Worm (Caenorhabditis elegans) whole organism, L4 larva: ENCODE data around the gene msp-53.
A peak's percentile ranks its signal among the peaks of the same experiment; 100 is the strongest.

Experiments
- F37D6.2 ChIP-seq: sonication (generic microtip); optimal IDR thresholded peaks from 2 replicates; lab custom pipeline; 2016; ENCODE audit warnings: mild to moderate bottlenecking, missing genetic modification characterization, missing compliant biosample characterization
- F44E2.7 ChIP-seq: fragments of 200-800 bp; sonication (Bioruptor generic); IDR thresholded peaks from 2 replicates; pipeline ENCODE4 v2.1.2; 2022; ENCODE audit warnings: missing genetic modification characterization, missing compliant biosample characterization
- R02D3.7 ChIP-seq: fragments of 150-350 bp; sonication (generic microtip); optimal IDR thresholded peaks from 3 replicates; lab custom pipeline; 2014; ENCODE audit warnings: missing biosample characterization, missing genetic modification characterization
- T20F7.1 ChIP-seq: fragments of 200-800 bp; sonication (Bioruptor generic); optimal IDR thresholded peaks from 2 replicates; lab custom pipeline; 2018; ENCODE audit warnings: mild to moderate bottlenecking, missing genetic modification characterization, missing compliant biosample characterization
- T26A8.4 ChIP-seq: fragments of 200-800 bp; sonication (Bioruptor generic); IDR thresholded peaks from 2 replicates; pipeline ENCODE4 v1.3.6; 2022; ENCODE audit warnings: missing genetic modification characterization, missing compliant biosample characterization
- Y105C5A.15 ChIP-seq: fragments of 200-800 bp; sonication (Bioruptor generic); IDR thresholded peaks from 2 replicates; pipeline ENCODE4 v1.3.6; 2022; ENCODE audit warnings: missing genetic modification characterization, missing compliant biosample characterization
- Y48G9A.11 ChIP-seq: fragments of 200-800 bp; sonication (Bioruptor generic); IDR thresholded peaks from 2 replicates; pipeline ENCODE4 v1.3.6; 2022; ENCODE audit warnings: missing genetic modification reagents, missing genetic modification characterization, missing compliant biosample characterization
- Y5F2A.4 ChIP-seq: fragments of 200-800 bp; sonication (Bioruptor generic); optimal IDR thresholded peaks from 2 replicates; lab custom pipeline; 2018; ENCODE audit warnings: mild to moderate bottlenecking, missing genetic modification characterization, missing compliant biosample characterization
- Y75B8A.6 ChIP-seq: fragments of 200-800 bp; sonication (Bioruptor generic); IDR thresholded peaks from 2 replicates; pipeline ENCODE4 v1.3.6; 2022; ENCODE audit warnings: missing genetic modification reagents, missing genetic modification characterization, missing compliant biosample characterization
- ZK337.2 ChIP-seq: fragments of 200-800 bp; sonication (Bioruptor generic); IDR thresholded peaks from 2 replicates; pipeline ENCODE4 v1.3.6; 2022; ENCODE audit warnings: missing genetic modification reagents, missing genetic modification characterization, missing compliant biosample characterization
- aly-2 ChIP-seq: sonication (generic microtip); optimal IDR thresholded peaks from 2 replicates; lab custom pipeline; 2018; ENCODE audit warnings: missing biosample characterization, missing genetic modification characterization
- ceh-28 ChIP-seq: fragments of 150-350 bp; optimal IDR thresholded peaks from 2 replicates; lab custom pipeline; 2014; ENCODE audit warnings: missing biosample characterization, missing genetic modification reagents, missing genetic modification characterization
- ceh-62 ChIP-seq: sonication (generic microtip); optimal IDR thresholded peaks from 2 replicates; lab custom pipeline; 2017; ENCODE audit warnings: missing biosample characterization, missing genetic modification characterization
- ces-1 ChIP-seq: fragments of 150-350 bp; sonication (generic microtip); optimal IDR thresholded peaks from 4 replicates; lab custom pipeline; 2014; ENCODE audit warnings: missing biosample characterization, missing genetic modification reagents, missing genetic modification characterization
- cey-2 ChIP-seq: sonication (generic microtip); optimal IDR thresholded peaks from 3 replicates; lab custom pipeline; 2017; ENCODE audit warnings: missing genetic modification characterization, mild to moderate bottlenecking, missing compliant biosample characterization, antibody characterized with exemption, borderline replicate concordance; ENCODE audit not compliant: insufficient read depth
- daf-19 ChIP-seq: fragments of 200-800 bp; sonication (Bioruptor generic); conservative IDR thresholded peaks from 2 replicates; pipeline ENCODE4 v1.3.6; 2022; ENCODE audit warnings: missing genetic modification characterization, missing compliant biosample characterization
- dmd-9 ChIP-seq: fragments of 200-800 bp; sonication (Bioruptor generic); IDR thresholded peaks from 2 replicates; pipeline ENCODE4 v1.3.6; 2022; ENCODE audit warnings: missing genetic modification reagents, missing genetic modification characterization, missing compliant biosample characterization
- egl-27 ChIP-seq: sonication (generic microtip); optimal IDR thresholded peaks from 3 replicates; lab custom pipeline; 2017; ENCODE audit warnings: missing biosample characterization, missing genetic modification reagents, missing genetic modification characterization
- fkh-10 ChIP-seq: fragments of 150-350 bp; optimal IDR thresholded peaks from 2 replicates; lab custom pipeline; 2014; ENCODE audit warnings: missing biosample characterization, missing genetic modification reagents, missing genetic modification characterization
- gei-8 ChIP-seq: fragments of 200-800 bp; sonication (Bioruptor generic); optimal IDR thresholded peaks from 2 replicates; lab custom pipeline; 2018; ENCODE audit warnings: mild to moderate bottlenecking, missing genetic modification characterization, missing compliant biosample characterization
- hif-1 ChIP-seq, 2 experiments: sonication (generic microtip); optimal IDR thresholded peaks; 2 replicates each; lab custom pipeline; 2016 to 2017; ENCODE audit warnings: missing compliant biosample characterization in 2 of 2, missing genetic modification characterization in 2 of 2, missing genetic modification reagents in 2 of 2, missing genotype in 2 of 2, mild to moderate bottlenecking in 1 of 2
- lin-1 ChIP-seq: fragments of 200-800 bp; sonication (Bioruptor generic); IDR thresholded peaks from 2 replicates; pipeline ENCODE4 v1.3.6; 2022; ENCODE audit warnings: missing genetic modification reagents, missing genetic modification characterization, missing compliant biosample characterization
- lir-3 ChIP-seq: sonication (generic microtip); optimal IDR thresholded peaks from 2 replicates; lab custom pipeline; 2016; ENCODE audit warnings: mild to moderate bottlenecking, missing genetic modification characterization, missing compliant biosample characterization
- mdt-29 ChIP-seq: fragments of 200-800 bp; sonication (Bioruptor generic); IDR thresholded peaks from 2 replicates; pipeline ENCODE4 v1.3.6; 2022; ENCODE audit warnings: missing genetic modification reagents, missing genetic modification characterization, missing compliant biosample characterization
- mes-2 ChIP-seq: sonication (generic microtip); optimal IDR thresholded peaks from 2 replicates; lab custom pipeline; 2016; ENCODE audit warnings: missing genotype, mild to moderate bottlenecking, missing genetic modification characterization, missing compliant biosample characterization; ENCODE audit not compliant: poor library complexity, severe bottlenecking
- mxl-3 ChIP-seq: fragments of 200-800 bp; sonication (Bioruptor generic); optimal IDR thresholded peaks from 2 replicates; lab custom pipeline; 2018; ENCODE audit warnings: mild to moderate bottlenecking, missing genetic modification characterization, missing compliant biosample characterization
- nhr-102 ChIP-seq: sonication (generic microtip); optimal IDR thresholded peaks from 2 replicates; lab custom pipeline; 2016; ENCODE audit warnings: mild to moderate bottlenecking, missing genetic modification characterization, moderate library complexity, missing compliant biosample characterization
- nhr-11 ChIP-seq: fragments of 150-350 bp; optimal IDR thresholded peaks from 2 replicates; lab custom pipeline; 2014; ENCODE audit warnings: missing biosample characterization, missing genetic modification characterization
- nhr-237 ChIP-seq: sonication (generic microtip); optimal IDR thresholded peaks from 2 replicates; lab custom pipeline; 2017; ENCODE audit warnings: missing biosample characterization, missing genetic modification characterization
- nhr-28 ChIP-seq: fragments of 150-350 bp; optimal IDR thresholded peaks from 2 replicates; lab custom pipeline; 2014; ENCODE audit warnings: missing biosample characterization, missing genetic modification characterization
- nhr-6 ChIP-seq: fragments of 150-350 bp; optimal IDR thresholded peaks from 2 replicates; lab custom pipeline; 2014; ENCODE audit warnings: missing biosample characterization, missing genetic modification characterization
- php-3 ChIP-seq: fragments of 200-800 bp; sonication (Bioruptor generic); IDR thresholded peaks from 2 replicates; pipeline ENCODE4 v1.3.6; 2022; ENCODE audit warnings: missing genetic modification reagents, missing genetic modification characterization, missing compliant biosample characterization
- rbr-2 ChIP-seq: sonication (generic microtip); optimal IDR thresholded peaks from 2 replicates; lab custom pipeline; 2016; ENCODE audit warnings: missing genotype, missing genetic modification characterization, missing compliant biosample characterization
- set-16 ChIP-seq: fragments of 200-800 bp; sonication (Bioruptor generic); IDR thresholded peaks from 2 replicates; pipeline ENCODE4 v1.3.6; 2022; ENCODE audit warnings: missing genetic modification reagents, missing genetic modification characterization, missing compliant biosample characterization
- snpc-1.2 ChIP-seq: fragments of 200-800 bp; sonication (Bioruptor generic); IDR thresholded peaks from 2 replicates; pipeline ENCODE4 v1.3.6; 2022; ENCODE audit warnings: missing genetic modification reagents, missing genetic modification characterization, missing compliant biosample characterization
- snpc-4 ChIP-seq: fragments of 150-350 bp; optimal IDR thresholded peaks from 2 replicates; lab custom pipeline; 2014; ENCODE audit warnings: missing biosample characterization, missing genetic modification characterization
- unc-62 ChIP-seq, 3 experiments: fragments of 150-350 bp in 1 of 3; sonication (generic microtip); optimal IDR thresholded peaks in 2 of 3; peaks in 1 of 3; 1 replicate in 1 of 3; 2 replicates in 2 of 3; lab custom pipeline; 2014 to 2017; ENCODE audit warnings: missing biosample characterization in 3 of 3, missing genetic modification characterization in 3 of 3, missing genetic modification reagents in 3 of 3, missing genotype in 1 of 3
- zfp-3 ChIP-seq: fragments of 200-800 bp; sonication (Bioruptor generic); conservative IDR thresholded peaks from 2 replicates; pipeline ENCODE4 v1.3.6; 2022; ENCODE audit warnings: missing genetic modification reagents, missing genetic modification characterization, missing compliant biosample characterization
- zip-11 ChIP-seq: fragments of 200-800 bp; sonication (Bioruptor generic); IDR thresholded peaks from 2 replicates; pipeline ENCODE4 v1.3.6; 2022; ENCODE audit warnings: missing genetic modification characterization, missing compliant biosample characterization

msp-53 gene

ce11 chrIV:5090993-5091793 lies 26.3 kb upstream of the msp-53 start, which contains the start of the genes snpn-1 and C02B10.4 (continued):
- no peak for TF ChIP-seq hif-1 (tag; optimal IDR thresholded peaks at IDR 0.05; lab: Kevin White, UChicago)
- TF ChIP-seq zip-11 (GFP tag; lab: Robert Waterston, UW) = no peak
- TF ChIP-seq nhr-28 (tag; lab: Kevin White, UChicago) = no peak
- TF ChIP-seq set-16 (GFP tag; lab: Robert Waterston, UW) = no peak
- no peak for TF ChIP-seq ceh-62 (tag; lab: Kevin White, UChicago)
- TF ChIP-seq rbr-2 (tag; lab: Kevin White, UChicago) = peak; percentile 3
- no peak for TF ChIP-seq snpc-4 (tag; lab: Kevin White, UChicago)
- no peak for TF ChIP-seq ZK337.2 (GFP tag; lab: Robert Waterston, UW)
- no peak for TF ChIP-seq Y48G9A.11 (GFP tag; lab: Robert Waterston, UW)
- TF ChIP-seq mxl-3 = no peak
- peak; percentile 59; the same call in 1 of the 2 replicates for TF ChIP-seq snpc-1.2
- peak in 1 of 2 experiments; percentile 37 for TF ChIP-seq unc-62 (GFP tag; optimal IDR thresholded peaks at IDR 0.05 in 1 of 2; lab: Kevin White, UChicago)
- no peak for TF ChIP-seq unc-62 (tag; optimal IDR thresholded peaks at IDR 0.05; lab: Kevin White, UChicago)
- TF ChIP-seq lin-1 (GFP tag; lab: Robert Waterston, UW) = no peak
- TF ChIP-seq nhr-102 (tag; lab: Kevin White, UChicago) = no peak
- peak; percentile 2 for TF ChIP-seq T20F7.1 (GFP tag; lab: Kevin White, UChicago)
- TF ChIP-seq Y105C5A.15 (GFP tag; lab: Robert Waterston, UW) = no peak
- no peak for TF ChIP-seq php-3 (GFP tag; lab: Robert Waterston, UW)
- no peak for TF ChIP-seq zfp-3 (GFP tag; lab: Robert Waterston, UW)
- no peak for TF ChIP-seq mdt-29 (GFP tag; lab: Robert Waterston, UW)
- TF ChIP-seq fkh-10 (GFP tag; lab: Kevin White, UChicago) = no peak
- TF ChIP-seq gei-8 (GFP tag; lab: Kevin White, UChicago) = no peak
- TF ChIP-seq mes-2 (tag; lab: Kevin White, UChicago) = peak; percentile 77
- TF ChIP-seq Y5F2A.4 = no peak
- no peak for TF ChIP-seq ceh-28 (tag; lab: Kevin White, UChicago)
- no peak for TF ChIP-seq nhr-237 (tag; lab: Kevin White, UChicago)
- TF ChIP-seq Y75B8A.6 = no peak
- no peak for TF ChIP-seq F37D6.2 (tag; lab: Kevin White, UChicago)
- no peak for TF ChIP-seq aly-2 (tag; lab: Kevin White, UChicago)
- no peak for TF ChIP-seq F44E2.7 (GFP tag; lab: Robert Waterston, UW)
- no peak for TF ChIP-seq dmd-9 (GFP tag; lab: Robert Waterston, UW)
- no peak for TF ChIP-seq lir-3 (tag; lab: Kevin White, UChicago)
- no peak for TF ChIP-seq daf-19
- no peak for TF ChIP-seq T26A8.4 (GFP tag; lab: Robert Waterston, UW)
- no peak for TF ChIP-seq cey-2 (tag; lab: Kevin White, UChicago)
- TF ChIP-seq egl-27 (tag; lab: Kevin White, UChicago) = no peak
- peak; percentile 9 for TF ChIP-seq nhr-6 (tag; lab: Kevin White, UChicago)
- peak; percentile 47 for TF ChIP-seq ces-1
- no peak for TF ChIP-seq R02D3.7
- TF ChIP-seq nhr-11 (tag; lab: Kevin White, UChicago) = no peak
